Fruit fly (Drosophila melanogaster): Measurements from ENCODE around the gene Mco3.

- TF ChIP-seq fd96Ca (GFP tag; IDR thresholded peaks at IDR 0.05) (no peak), CG34367 (tag; optimal IDR thresholded peaks at IDR 0.05) (no peak), CG17806 (tag; optimal IDR thresholded peaks at IDR 0.05) (no peak), CG4496 (GFP tag; IDR thresholded peaks at IDR 0.05) (no peak), D1 (tag; optimal IDR thresholded peaks at IDR 0.05) (no peak), CG14655 (GFP tag; optimal IDR thresholded peaks at IDR 0.05) (no peak), CG9948 (tag; optimal IDR thresholded peaks at IDR 0.05) (no peak), CG10348 (GFP tag; IDR thresholded peaks at IDR 0.05) (no peak), Ets98B (GFP tag; IDR thresholded peaks at IDR 0.05) (no peak)
Measured at dm6 chr3R:25870389-25870788, 26.9 kb upstream of the Mco3 start.

Data from whole organism, pupa.